Worm (Caenorhabditis elegans) whole organism, L1 larva: ENCODE data around the gene Y66H1A.5.

Experiments
- C04F5.9 ChIP-seq: sonication (generic microtip); optimal IDR thresholded peaks from 2 replicates; lab custom pipeline; 2016; ENCODE audit warnings: missing genetic modification characterization, missing compliant biosample characterization
- C16A3.4 ChIP-seq: fragments of 150-350 bp; optimal IDR thresholded peaks from 2 replicates; lab custom pipeline; 2014; ENCODE audit warnings: missing biosample characterization, missing genetic modification characterization
- F16B12.6 ChIP-seq: fragments of 150-350 bp; optimal IDR thresholded peaks from 2 replicates; lab custom pipeline; 2014; ENCODE audit warnings: missing biosample characterization, missing genetic modification characterization
- aha-1 ChIP-seq: fragments of 150-350 bp; optimal IDR thresholded peaks from 2 replicates; lab custom pipeline; 2014; ENCODE audit warnings: missing biosample characterization, missing genetic modification characterization
- ama-1 ChIP-seq: fragments of 150-350 bp; optimal IDR thresholded peaks from 2 replicates; lab custom pipeline; 2014
- ceh-63 ChIP-seq: fragments of 200-800 bp; sonication (Bioruptor generic); optimal IDR thresholded peaks from 2 replicates; lab custom pipeline; 2018; ENCODE audit warnings: mild to moderate bottlenecking, missing genetic modification characterization, missing compliant biosample characterization
- ceh-8 ChIP-seq: fragments of 200-800 bp; sonication (Bioruptor generic); optimal IDR thresholded peaks from 2 replicates; lab custom pipeline; 2018; ENCODE audit warnings: mild to moderate bottlenecking, missing genetic modification characterization, moderate library complexity, missing compliant biosample characterization
- ceh-88 ChIP-seq: fragments of 200-800 bp; sonication (Bioruptor generic); IDR thresholded peaks from 2 replicates; pipeline ENCODE4 v1.3.6; 2022; ENCODE audit warnings: missing genetic modification characterization, missing compliant biosample characterization
- ceh-90 ChIP-seq: sonication (generic microtip); optimal IDR thresholded peaks from 2 replicates; lab custom pipeline; 2016; ENCODE audit warnings: missing genetic modification characterization, missing compliant biosample characterization
- ces-1 ChIP-seq: fragments of 150-350 bp; optimal IDR thresholded peaks from 2 replicates; lab custom pipeline; 2014; ENCODE audit warnings: missing biosample characterization, missing genetic modification reagents, missing genetic modification characterization
- dsc-1 ChIP-seq: sonication (generic microtip); optimal IDR thresholded peaks from 2 replicates; lab custom pipeline; 2016; ENCODE audit warnings: mild to moderate bottlenecking, missing genetic modification characterization, missing compliant biosample characterization
- efl-1 ChIP-seq, 4 experiments: fragments of 150-350 bp; optimal IDR thresholded peaks in 3 of 4; peaks in 1 of 4; 1 replicate in 1 of 4; 2 replicates in 3 of 4; lab custom pipeline; 2014; ENCODE audit warnings: missing biosample characterization in 2 of 4, missing genetic modification characterization in 2 of 4, missing genetic modification reagents in 2 of 4
- egl-13 ChIP-seq: sonication (generic microtip); optimal IDR thresholded peaks from 2 replicates; lab custom pipeline; 2016; ENCODE audit warnings: missing genotype, missing genetic modification reagents, missing genetic modification characterization, missing compliant biosample characterization
- elt-3 ChIP-seq, 6 experiments: fragments of 150-350 bp in 1 of 6; sonication (generic microtip); optimal IDR thresholded peaks; 2 replicates each; lab custom pipeline; 2017 to 2018; ENCODE audit warnings: missing biosample characterization in 6 of 6, missing genetic modification characterization in 6 of 6, inconsistent platforms in 1 of 6
- fkh-10 ChIP-seq: sonication (generic microtip); optimal IDR thresholded peaks from 2 replicates; lab custom pipeline; 2017; ENCODE audit warnings: missing biosample characterization, missing genetic modification reagents, missing genetic modification characterization
- fkh-4 ChIP-seq: sonication (generic microtip); optimal IDR thresholded peaks from 2 replicates; lab custom pipeline; 2016; ENCODE audit warnings: missing compliant biosample characterization, missing genetic modification characterization, borderline replicate concordance
- fos-1 ChIP-seq: fragments of 150-350 bp; optimal IDR thresholded peaks from 2 replicates; lab custom pipeline; 2014; ENCODE audit warnings: missing biosample characterization, missing genetic modification characterization
- grh-1 ChIP-seq: fragments of 200-800 bp; sonication (Bioruptor generic); IDR thresholded peaks from 2 replicates; pipeline ENCODE4 v1.3.6; 2022; ENCODE audit warnings: missing genetic modification reagents, missing genetic modification characterization, missing compliant biosample characterization
- hpl-2 ChIP-seq: fragments of 150-350 bp; optimal IDR thresholded peaks from 2 replicates; lab custom pipeline; 2014; ENCODE audit warnings: missing biosample characterization, missing genetic modification reagents, missing genetic modification characterization
- jun-1 ChIP-seq: fragments of 150-350 bp; optimal IDR thresholded peaks from 2 replicates; lab custom pipeline; 2014; ENCODE audit warnings: missing biosample characterization, missing genetic modification reagents, missing genetic modification characterization
- lin-13 ChIP-seq: fragments of 150-350 bp; optimal IDR thresholded peaks from 2 replicates; lab custom pipeline; 2014; ENCODE audit warnings: missing biosample characterization, missing genetic modification reagents, missing genetic modification characterization
- lin-15B ChIP-seq: fragments of 150-350 bp; sonication (generic microtip); optimal IDR thresholded peaks from 3 replicates; lab custom pipeline; 2014; ENCODE audit warnings: missing biosample characterization, missing genetic modification characterization
- lin-35 ChIP-seq, 2 experiments: fragments of 150-350 bp; optimal IDR thresholded peaks; 2 replicates each; lab custom pipeline; 2014; ENCODE audit warnings: missing biosample characterization in 2 of 2, missing genetic modification characterization in 2 of 2, missing genetic modification reagents in 2 of 2
- lin-39 ChIP-seq: fragments of 150-350 bp; optimal IDR thresholded peaks from 2 replicates; lab custom pipeline; 2014; ENCODE audit warnings: missing biosample characterization, missing genetic modification reagents, missing genetic modification characterization
- lsy-2 ChIP-seq, 2 experiments: fragments of 150-350 bp; optimal IDR thresholded peaks; 2 replicates each; lab custom pipeline; 2014; ENCODE audit warnings: missing biosample characterization in 2 of 2, missing genetic modification characterization in 2 of 2
- mef-2 ChIP-seq: fragments of 150-350 bp; optimal IDR thresholded peaks from 2 replicates; lab custom pipeline; 2014; ENCODE audit warnings: missing biosample characterization, missing genetic modification characterization
- nhr-19 ChIP-seq: fragments of 200-800 bp; sonication (Bioruptor generic); conservative IDR thresholded peaks from 2 replicates; pipeline ENCODE4 v1.3.6; 2022; ENCODE audit warnings: missing genetic modification characterization, missing compliant biosample characterization
- nhr-71 ChIP-seq: sonication (generic microtip); optimal IDR thresholded peaks from 2 replicates; lab custom pipeline; 2016; ENCODE audit warnings: mild to moderate bottlenecking, missing genetic modification characterization, moderate library complexity, missing compliant biosample characterization
- nhr-76 ChIP-seq: sonication (generic microtip); optimal IDR thresholded peaks from 2 replicates; lab custom pipeline; 2017; ENCODE audit warnings: missing biosample characterization, missing genetic modification characterization
- nhr-84 ChIP-seq: sonication (generic microtip); optimal IDR thresholded peaks from 2 replicates; lab custom pipeline; 2017; ENCODE audit warnings: missing biosample characterization, missing genetic modification characterization
- pag-3 ChIP-seq: sonication (generic microtip); optimal IDR thresholded peaks from 2 replicates; lab custom pipeline; 2017; ENCODE audit warnings: missing genetic modification characterization, mild to moderate bottlenecking, missing compliant biosample characterization, antibody characterized with exemption, borderline replicate concordance; ENCODE audit not compliant: insufficient read depth
- rnt-1 ChIP-seq: sonication (generic microtip); optimal IDR thresholded peaks from 2 replicates; lab custom pipeline; 2016; ENCODE audit warnings: mild to moderate bottlenecking, missing genetic modification characterization, moderate library complexity, missing compliant biosample characterization
- snu-23 ChIP-seq: sonication (generic microtip); optimal IDR thresholded peaks from 2 replicates; lab custom pipeline; 2016; ENCODE audit warnings: missing genetic modification characterization, missing compliant biosample characterization
- sup-37 ChIP-seq: fragments of 200-800 bp; sonication (Bioruptor generic); optimal IDR thresholded peaks from 2 replicates; lab custom pipeline; 2018; ENCODE audit warnings: mild to moderate bottlenecking, missing genetic modification characterization, missing compliant biosample characterization
- swsn-7 ChIP-seq: sonication (generic microtip); optimal IDR thresholded peaks from 2 replicates; lab custom pipeline; 2016; ENCODE audit warnings: missing genetic modification characterization, missing compliant biosample characterization
- tbx-2 ChIP-seq: sonication (generic microtip); optimal IDR thresholded peaks from 2 replicates; lab custom pipeline; 2016; ENCODE audit warnings: missing genetic modification characterization, missing compliant biosample characterization
- unc-130 ChIP-seq: fragments of 150-350 bp; optimal IDR thresholded peaks from 2 replicates; lab custom pipeline; 2017; ENCODE audit warnings: missing biosample characterization, missing genetic modification characterization, inconsistent platforms
- unc-30 ChIP-seq: sonication (generic microtip); optimal IDR thresholded peaks from 2 replicates; lab custom pipeline; 2017; ENCODE audit warnings: missing biosample characterization, missing genetic modification characterization
- vab-15 ChIP-seq: sonication (generic microtip); optimal IDR thresholded peaks from 2 replicates; lab custom pipeline; 2017; ENCODE audit warnings: missing genotype, mild to moderate bottlenecking, missing genetic modification characterization, missing compliant biosample characterization
- ztf-11 ChIP-seq, 2 experiments: sonication (generic microtip); optimal IDR thresholded peaks; 2 replicates each; lab custom pipeline; 2016 to 2017; ENCODE audit warnings: missing genetic modification characterization in 2 of 2, missing biosample characterization in 1 of 2, missing compliant biosample characterization in 1 of 2

Y66H1A.5 gene

DNA sequence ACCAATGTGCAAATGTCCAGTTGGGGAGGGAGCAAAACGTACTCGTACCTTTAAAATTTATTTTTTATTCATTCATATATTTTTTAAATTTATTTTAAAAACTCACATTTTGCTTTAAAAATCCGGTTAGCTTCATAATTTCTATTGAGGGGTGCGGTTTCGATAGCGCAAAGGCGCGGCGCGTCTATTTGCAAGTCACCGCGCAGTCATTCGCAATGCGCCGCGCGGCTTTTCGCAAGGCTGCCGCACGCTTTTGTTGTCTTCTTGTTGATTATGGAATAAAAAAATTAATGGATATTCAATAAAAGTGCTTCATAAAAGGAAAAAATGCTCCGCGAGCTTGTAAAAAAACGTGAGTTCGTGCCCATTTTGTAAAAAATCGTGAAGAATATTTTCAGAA lies 38.7 kb downstream of the Y66H1A.5 start, which contains the start of the genes ears-2 and uncp-18 (continued):
- TF ChIP-seq jun-1 (peak; percentile 67), lin-35 (GFP tag; optimal IDR thresholded peaks at IDR 0.05; lab: Kevin White, UChicago) (peak; percentile 73 to 80), lin-13 (peak; percentile 83), C16A3.4 (peak; percentile 94), nhr-84 (no peak), ceh-88 (GFP tag; lab: Robert Waterston, UW) (peak; percentile 65)

DNA sequence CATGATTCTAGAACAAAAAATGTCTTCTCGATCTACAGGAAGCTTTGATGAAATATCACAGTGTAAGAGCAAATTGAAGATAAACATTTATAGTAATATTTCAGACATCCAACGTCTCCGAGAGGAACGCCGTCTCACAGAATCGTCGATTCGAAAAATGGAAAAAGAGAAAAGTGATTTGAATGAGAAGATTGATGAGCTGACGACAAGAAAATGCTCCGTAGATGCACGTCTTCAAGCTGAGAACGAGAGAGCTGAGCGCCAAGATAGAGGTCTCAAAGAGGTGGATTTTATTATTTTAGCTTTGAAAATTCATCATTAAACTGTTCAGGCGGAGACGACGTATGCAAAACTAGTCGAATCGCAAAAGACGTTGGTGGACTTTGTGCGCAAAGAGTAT lies 40.9 kb downstream of the Y66H1A.5 start, which contains the start of gene ssna-1:
ssna-1 (plus strand) TSS at position 12 of the 400 bp plus-strand sequence.
- TF ChIP-seq ces-1 (GFP tag; lab: Kevin White, UChicago) (no peak), lsy-2 (tag; optimal IDR thresholded peaks at IDR 0.05; lab: Kevin White, UChicago) (peak in 1 of 2 experiments; percentile 26), efl-1 (optimal IDR thresholded peaks at IDR 0.05; lab: Kevin White, UChicago) (no peak), efl-1 (GFP tag; optimal IDR thresholded peaks at IDR 0.05 in 1 of 2; lab: Kevin White, UChicago) (peak in 1 of 2 experiments; percentile 30)

DNA sequence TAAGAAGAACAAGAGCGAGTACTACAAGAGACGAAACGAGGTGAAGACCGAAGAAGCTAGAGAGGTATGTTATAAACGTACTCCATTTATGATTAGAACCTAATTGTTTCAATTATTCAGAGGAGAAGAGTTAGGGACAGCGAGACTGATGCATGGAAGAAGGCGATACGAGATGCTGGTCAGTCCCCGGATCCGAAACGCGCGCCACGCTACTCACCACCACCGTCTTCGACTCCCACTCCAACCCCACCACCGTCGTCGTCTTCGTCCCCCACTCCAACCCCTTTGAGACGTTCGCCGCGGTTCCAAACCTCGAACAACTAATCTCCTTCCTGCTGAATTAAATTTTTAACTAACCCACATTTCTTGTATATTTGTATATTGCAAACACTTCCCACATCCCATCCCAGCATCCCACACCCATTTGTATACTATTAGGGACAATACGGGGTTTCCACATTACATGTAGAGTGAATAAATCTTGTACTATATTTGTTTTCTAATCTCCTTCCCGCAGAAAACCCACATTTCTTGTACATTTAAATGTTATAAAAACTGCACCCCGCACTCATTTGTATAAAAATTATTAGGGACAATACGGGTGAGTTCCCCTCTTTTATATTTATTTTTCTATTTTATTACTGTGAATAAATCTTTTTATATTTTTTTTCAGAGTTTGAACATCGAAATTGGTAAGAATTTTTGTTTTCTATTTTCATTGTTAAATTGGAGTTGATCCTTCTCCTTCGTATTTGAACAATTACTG lies 41.5 kb downstream of the Y66H1A.5 start:
- no peak for TF ChIP-seq fkh-10 (GFP tag; lab: Kevin White, UChicago)
- no peak for TF ChIP-seq efl-1 (optimal IDR thresholded peaks at IDR 0.05; lab: Kevin White, UChicago)
- peak in 1 of 2 experiments; percentile 10 for TF ChIP-seq efl-1 (GFP tag; optimal IDR thresholded peaks at IDR 0.05 in 1 of 2; lab: Kevin White, UChicago)

DNA sequence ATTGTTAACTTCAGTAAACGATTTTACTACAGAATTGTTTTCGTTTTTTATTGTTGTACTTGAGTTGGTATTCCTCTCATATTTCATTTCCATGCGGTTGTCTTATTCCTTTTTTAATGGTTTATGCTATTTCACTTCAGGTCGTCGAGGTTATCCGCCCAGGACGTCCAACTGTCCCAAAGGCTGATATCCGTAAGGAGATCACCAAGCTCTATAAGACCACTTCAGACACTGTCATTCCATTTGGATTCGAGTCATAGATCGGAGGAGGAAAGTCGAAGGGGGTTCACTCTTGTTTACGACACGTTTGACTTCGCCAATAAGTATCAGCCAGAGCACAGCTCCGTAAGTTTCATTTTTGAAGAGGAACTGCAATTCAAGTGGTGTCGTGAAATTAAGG lies 42.4 kb downstream of the Y66H1A.5 start, which contains the start of gene T07A9.14:
T07A9.14 (plus strand) TSS at position 124 of the 400 bp plus-strand sequence.
- TF ChIP-seq dsc-1 (tag; lab: Kevin White, UChicago) (no peak), grh-1 (GFP tag; lab: Robert Waterston, UW) (no peak), F16B12.6 (tag; lab: Kevin White, UChicago) (no peak), unc-30 (tag; lab: Kevin White, UChicago) (no peak), rnt-1 (tag; lab: Kevin White, UChicago) (no peak), nhr-76 (tag; lab: Kevin White, UChicago) (no peak), pag-3 (no peak), lin-13 (no peak), hpl-2 (GFP tag; lab: Kevin White, UChicago) (no peak), ceh-90 (no peak)

DNA sequence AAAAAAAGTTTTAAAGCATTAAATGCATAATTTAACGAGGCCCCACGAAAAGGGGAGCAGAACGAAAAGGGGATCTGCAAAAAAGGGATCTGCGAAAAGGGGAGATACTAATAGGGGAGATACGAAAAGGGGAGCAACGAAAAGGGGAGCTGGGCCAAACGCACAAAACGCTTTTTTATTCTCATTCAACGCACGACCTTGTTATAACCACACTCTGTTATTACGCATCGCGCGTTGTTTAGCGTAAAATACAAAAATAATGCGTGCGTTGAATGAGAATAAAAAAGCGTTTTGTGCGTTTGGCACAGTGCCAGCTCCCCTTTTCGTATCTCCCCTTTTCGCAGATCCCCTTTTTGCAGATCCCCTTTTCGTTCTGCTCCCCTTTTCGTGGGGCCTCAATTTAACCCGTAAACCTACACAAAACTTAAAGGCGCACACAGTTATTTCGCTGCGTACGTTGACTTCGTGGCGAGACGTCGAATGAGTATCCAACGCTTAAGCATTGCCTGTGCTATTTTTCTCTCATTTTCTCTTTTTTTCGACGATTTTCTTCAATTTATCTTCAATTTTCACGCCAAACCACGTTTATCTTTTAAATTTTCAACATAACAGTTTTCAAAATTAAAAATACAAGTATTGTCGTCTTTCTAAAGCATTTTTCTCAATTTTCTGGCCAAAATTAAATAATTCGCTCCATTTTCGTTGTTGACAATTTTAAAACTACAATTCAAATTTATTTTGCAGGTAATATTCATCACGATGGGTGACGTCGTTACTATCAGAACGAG lies 43.6 kb downstream of the Y66H1A.5 start, which contains the start of gene rps-24:
rps-24 (plus strand) TSS at position 738 of the 788 bp plus-strand sequence.
- TF ChIP-seq C04F5.9 (peak; percentile 81), aha-1 (peak; percentile 34), fkh-10 (GFP tag; lab: Kevin White, UChicago) (peak; percentile 78), unc-130 (tag; lab: Kevin White, UChicago) (peak; percentile 85), ceh-8 (GFP tag; lab: Kevin White, UChicago) (peak; percentile 90), ceh-63 (GFP tag; lab: Kevin White, UChicago) (peak; percentile 1), rnt-1 (tag; lab: Kevin White, UChicago) (peak; percentile 97), snu-23 (peak; percentile 96), lin-15B (tag; lab: Kevin White, UChicago) (peak; percentile 82), mef-2 (tag; lab: Kevin White, UChicago) (peak; percentile 5), lin-39 (tag; lab: Kevin White, UChicago) (peak; percentile 43), tbx-2 (peak; percentile 94), sup-37 (GFP tag; lab: Kevin White, UChicago) (peak; percentile 7), fkh-4 (tag; lab: Kevin White, UChicago) (peak; percentile 76), lin-13 (peak; percentile 87), nhr-19 (peak; percentile 96), swsn-7 (tag; lab: Kevin White, UChicago) (peak; percentile 93), elt-3 (tag; optimal IDR thresholded peaks at IDR 0.05; lab: Kevin White, UChicago) (peak in 3 of 6 experiments; percentile 39 to 80 (median 73)), jun-1 (peak; percentile 86), lsy-2 (tag; optimal IDR thresholded peaks at IDR 0.05; lab: Kevin White, UChicago) (peak; percentile 93 to 96), ceh-88 (GFP tag; lab: Robert Waterston, UW) (peak; percentile 96), ama-1 (lab: Kevin White, UChicago) (peak; percentile 41), vab-15 (tag; lab: Kevin White, UChicago) (peak; percentile 83), ztf-11 (tag; optimal IDR thresholded peaks at IDR 0.05; lab: Kevin White, UChicago) (peak in 1 of 2 experiments; percentile 91), nhr-71 (tag; lab: Kevin White, UChicago) (peak; percentile 97), egl-13 (peak; percentile 76), fos-1 (tag; lab: Kevin White, UChicago) (peak; percentile 80)
